Worm (Caenorhabditis elegans): ENCODE data around the gene dhs-26.

ce11 chrX:3380167-3380566 is 17.9 kb upstream of the dhs-26 start, which contains the start of gene ZK563.7:
- TF ChIP-seq aha-1 (tag; optimal IDR thresholded peaks at IDR 0.05) (no peak), unc-86 (tag; optimal IDR thresholded peaks at IDR 0.05) (no peak), fkh-4 (tag; optimal IDR thresholded peaks at IDR 0.05; ENCODE audit: borderline replicate concordance) (no peak), C04F5.9 (tag; optimal IDR thresholded peaks at IDR 0.05) (no peak), lin-35 (GFP tag; optimal IDR thresholded peaks at IDR 0.05) (no peak), ama-1 (optimal IDR thresholded peaks at IDR 0.05) (no peak), unc-62 (GFP tag; optimal IDR thresholded peaks at IDR 0.05) (no peak), mep-1 (tag; optimal IDR thresholded peaks at IDR 0.05) (no peak), alr-1 (tag; optimal IDR thresholded peaks at IDR 0.05; ENCODE audit: borderline replicate concordance) (no peak), nhr-12 (tag; optimal IDR thresholded peaks at IDR 0.05) (no peak), hlh-17 (GFP tag; optimal IDR thresholded peaks at IDR 0.05; ENCODE audit: borderline replicate concordance) (no peak), elt-3 (tag; optimal IDR thresholded peaks at IDR 0.05) (no peak), lir-3 (tag; optimal IDR thresholded peaks at IDR 0.05; ENCODE audit: poor library complexity) (no peak), nhr-237 (tag; optimal IDR thresholded peaks at IDR 0.05) (no peak)

Measured in whole organism, L1 larva.